Worm (Caenorhabditis elegans) whole organism, L1 larva: ENCODE results near the gene ZK470.4.

Source experiments
- aly-2 ChIP-seq: fragments of 150-350 bp; optimal IDR thresholded peaks from 2 replicates; lab custom pipeline; 2014; ENCODE audit warnings: missing biosample characterization, missing genetic modification characterization
- ama-1 ChIP-seq: fragments of 150-350 bp; optimal IDR thresholded peaks from 2 replicates; lab custom pipeline; 2014
- egl-27 ChIP-seq, 2 experiments: fragments of 150-350 bp in 1 of 2; sonication (generic microtip); optimal IDR thresholded peaks; 3 replicates each; lab custom pipeline; 2017 to 2018; ENCODE audit warnings: missing biosample characterization in 2 of 2, missing genetic modification characterization in 2 of 2, missing genetic modification reagents in 2 of 2
- elt-3 ChIP-seq, 6 experiments: fragments of 150-350 bp in 1 of 6; sonication (generic microtip); optimal IDR thresholded peaks; 2 replicates each; lab custom pipeline; 2017 to 2018; ENCODE audit warnings: missing biosample characterization in 6 of 6, missing genetic modification characterization in 6 of 6, inconsistent platforms in 1 of 6
- lin-39 ChIP-seq: fragments of 150-350 bp; optimal IDR thresholded peaks from 2 replicates; lab custom pipeline; 2014; ENCODE audit warnings: missing biosample characterization, missing genetic modification reagents, missing genetic modification characterization
- lsy-2 ChIP-seq, 2 experiments: fragments of 150-350 bp; optimal IDR thresholded peaks; 2 replicates each; lab custom pipeline; 2014; ENCODE audit warnings: missing biosample characterization in 2 of 2, missing genetic modification characterization in 2 of 2
- nhr-76 ChIP-seq: sonication (generic microtip); optimal IDR thresholded peaks from 2 replicates; lab custom pipeline; 2017; ENCODE audit warnings: missing biosample characterization, missing genetic modification characterization
- unc-86 ChIP-seq: sonication (generic microtip); optimal IDR thresholded peaks from 2 replicates; lab custom pipeline; 2016; ENCODE audit warnings: missing genetic modification characterization, missing compliant biosample characterization

- no peak for TF ChIP-seq egl-27 (tag; optimal IDR thresholded peaks at IDR 0.05; lab: Kevin White, UChicago)
- TF ChIP-seq ama-1 (lab: Kevin White, UChicago): no peak
- TF ChIP-seq aly-2 (tag; lab: Kevin White, UChicago): no peak
- TF ChIP-seq elt-3 (tag; optimal IDR thresholded peaks at IDR 0.05; lab: Kevin White, UChicago): no peak
- no peak for TF ChIP-seq unc-86
- TF ChIP-seq lsy-2 (tag; optimal IDR thresholded peaks at IDR 0.05; lab: Kevin White, UChicago): peak in 1 of 2 experiments; percentile 5
- TF ChIP-seq nhr-76 (tag; lab: Kevin White, UChicago): no peak
- TF ChIP-seq lin-39 (tag; lab: Kevin White, UChicago): no peak
Observed at ce11 chrX:4133378-4133777, 6.2 kb downstream of the ZK470.4 start.
